Worm (Caenorhabditis elegans) whole organism, L3 larva: ENCODE results near the gene C25E10.16.

Experiments
- R02D3.7 ChIP-seq: fragments of 150-350 bp; optimal IDR thresholded peaks from 2 replicates; lab custom pipeline; 2014; ENCODE audit warnings: missing biosample characterization, missing genetic modification characterization
- aly-2 ChIP-seq: fragments of 150-350 bp; optimal IDR thresholded peaks from 2 replicates; lab custom pipeline; 2014; ENCODE audit warnings: missing biosample characterization, missing genetic modification characterization
- ama-1 ChIP-seq: fragments of 150-350 bp; optimal IDR thresholded peaks from 2 replicates; lab custom pipeline; 2018
- ceh-82 ChIP-seq: fragments of 150-350 bp; optimal IDR thresholded peaks from 2 replicates; lab custom pipeline; 2014; ENCODE audit warnings: missing biosample characterization, missing genetic modification characterization
- ceh-9 ChIP-seq: sonication (generic microtip); optimal IDR thresholded peaks from 2 replicates; lab custom pipeline; 2018; ENCODE audit warnings: missing biosample characterization, missing genetic modification characterization
- daf-12 ChIP-seq: fragments of 150-350 bp; optimal IDR thresholded peaks from 2 replicates; lab custom pipeline; 2014; ENCODE audit warnings: missing biosample characterization, missing genetic modification reagents, missing genetic modification characterization
- egl-27 ChIP-seq: sonication (generic microtip); optimal IDR thresholded peaks from 4 replicates; lab custom pipeline; 2017; ENCODE audit warnings: missing biosample characterization, missing genetic modification reagents, missing genetic modification characterization
- elt-1 ChIP-seq: fragments of 150-350 bp; optimal IDR thresholded peaks from 2 replicates; lab custom pipeline; 2014; ENCODE audit warnings: missing biosample characterization, missing genetic modification characterization
- elt-2 ChIP-seq: sonication (generic microtip); optimal IDR thresholded peaks from 2 replicates; lab custom pipeline; 2016; ENCODE audit warnings: missing genetic modification reagents, mild to moderate bottlenecking, missing genetic modification characterization, missing compliant biosample characterization
- elt-3 ChIP-seq, 3 experiments: fragments of 150-350 bp in 1 of 3; sonication (generic microtip) in 2 of 3; optimal IDR thresholded peaks; 2 replicates in 2 of 3; 4 replicates in 1 of 3; lab custom pipeline; 2014 to 2017; ENCODE audit warnings: missing biosample characterization in 3 of 3, missing genetic modification characterization in 3 of 3
- eor-1 ChIP-seq, 2 experiments: fragments of 150-350 bp; optimal IDR thresholded peaks; 2 replicates each; lab custom pipeline; 2014 to 2018; ENCODE audit warnings: missing biosample characterization in 2 of 2, missing genetic modification characterization in 2 of 2
- fkh-10 ChIP-seq: sonication (generic microtip); optimal IDR thresholded peaks from 2 replicates; lab custom pipeline; 2017; ENCODE audit warnings: missing biosample characterization, missing genetic modification reagents, missing genetic modification characterization
- fkh-2 ChIP-seq: fragments of 150-350 bp; optimal IDR thresholded peaks from 2 replicates; lab custom pipeline; 2014; ENCODE audit warnings: missing biosample characterization, missing genetic modification reagents, missing genetic modification characterization
- fos-1 ChIP-seq: fragments of 150-350 bp; optimal IDR thresholded peaks from 2 replicates; lab custom pipeline; 2014; ENCODE audit warnings: missing biosample characterization, missing genetic modification characterization
- hmg-11 ChIP-seq: sonication (generic microtip); optimal IDR thresholded peaks from 2 replicates; lab custom pipeline; 2016; ENCODE audit warnings: missing genetic modification characterization, missing compliant biosample characterization
- jun-1 ChIP-seq: fragments of 150-350 bp; optimal IDR thresholded peaks from 2 replicates; lab custom pipeline; 2014; ENCODE audit warnings: missing biosample characterization, missing genetic modification reagents, missing genetic modification characterization
- lin-15B ChIP-seq: fragments of 150-350 bp; optimal IDR thresholded peaks from 2 replicates; lab custom pipeline; 2014; ENCODE audit warnings: missing biosample characterization, missing genetic modification characterization
- lin-39 ChIP-seq: fragments of 150-350 bp; optimal IDR thresholded peaks from 2 replicates; lab custom pipeline; 2018; ENCODE audit warnings: missing biosample characterization, missing genetic modification reagents, missing genetic modification characterization
- mdl-1 ChIP-seq: fragments of 150-350 bp; optimal IDR thresholded peaks from 2 replicates; lab custom pipeline; 2014; ENCODE audit warnings: missing biosample characterization, missing genetic modification characterization
- mml-1 ChIP-seq: fragments of 150-350 bp; sonication (generic microtip); optimal IDR thresholded peaks from 3 replicates; lab custom pipeline; 2014; ENCODE audit warnings: missing biosample characterization, missing genetic modification characterization
- nfya-1 ChIP-seq: sonication (generic microtip); optimal IDR thresholded peaks from 2 replicates; lab custom pipeline; 2017; ENCODE audit warnings: missing genetic modification characterization, mild to moderate bottlenecking, missing compliant biosample characterization, antibody characterized with exemption, moderate library complexity; ENCODE audit not compliant: insufficient read depth
- nhr-11 ChIP-seq: fragments of 150-350 bp; optimal IDR thresholded peaks from 2 replicates; lab custom pipeline; 2014; ENCODE audit warnings: missing biosample characterization, missing genetic modification characterization
- nhr-12 ChIP-seq: fragments of 150-350 bp; optimal IDR thresholded peaks from 2 replicates; lab custom pipeline; 2014; ENCODE audit warnings: missing biosample characterization, missing genetic modification characterization
- nhr-23 ChIP-seq: fragments of 150-350 bp; optimal IDR thresholded peaks from 2 replicates; lab custom pipeline; 2014; ENCODE audit warnings: missing biosample characterization, missing genetic modification reagents, missing genetic modification characterization
- nhr-237 ChIP-seq: fragments of 150-350 bp; optimal IDR thresholded peaks from 2 replicates; lab custom pipeline; 2014; ENCODE audit warnings: missing biosample characterization, missing genetic modification characterization
- nhr-28 ChIP-seq: fragments of 150-350 bp; optimal IDR thresholded peaks from 2 replicates; lab custom pipeline; 2014; ENCODE audit warnings: missing biosample characterization, missing genetic modification characterization
- nhr-43 ChIP-seq: sonication (generic microtip); optimal IDR thresholded peaks from 2 replicates; lab custom pipeline; 2016; ENCODE audit warnings: mild to moderate bottlenecking, missing genetic modification characterization, missing compliant biosample characterization; ENCODE audit not compliant: poor library complexity, severe bottlenecking
- nhr-67 ChIP-seq: fragments of 150-350 bp; optimal IDR thresholded peaks from 2 replicates; lab custom pipeline; 2014; ENCODE audit warnings: missing biosample characterization, missing genetic modification characterization
- nhr-77 ChIP-seq: fragments of 150-350 bp; optimal IDR thresholded peaks from 2 replicates; lab custom pipeline; 2014; ENCODE audit warnings: missing biosample characterization, missing genetic modification characterization
- pqm-1 ChIP-seq: fragments of 150-350 bp; optimal IDR thresholded peaks from 2 replicates; lab custom pipeline; 2017; ENCODE audit warnings: missing biosample characterization, missing genetic modification characterization, inconsistent platforms
- sea-2 ChIP-seq: fragments of 150-350 bp; sonication (generic microtip); optimal IDR thresholded peaks from 4 replicates; lab custom pipeline; 2014; ENCODE audit warnings: missing biosample characterization, missing genetic modification reagents, missing genetic modification characterization
- snpc-4 ChIP-seq: fragments of 150-350 bp; optimal IDR thresholded peaks from 2 replicates; lab custom pipeline; 2014; ENCODE audit warnings: missing biosample characterization, missing genetic modification characterization
- tbx-2 ChIP-seq: sonication (generic microtip); optimal IDR thresholded peaks from 2 replicates; lab custom pipeline; 2016; ENCODE audit warnings: mild to moderate bottlenecking, missing genetic modification characterization, missing compliant biosample characterization
- unc-39 ChIP-seq: sonication (generic microtip); optimal IDR thresholded peaks from 4 replicates; lab custom pipeline; 2017; ENCODE audit warnings: missing biosample characterization, missing genetic modification characterization
- unc-62 ChIP-seq: fragments of 150-350 bp; sonication (generic microtip); optimal IDR thresholded peaks from 4 replicates; lab custom pipeline; 2014; ENCODE audit warnings: missing biosample characterization, missing genetic modification reagents, missing genetic modification characterization
- zag-1 ChIP-seq: fragments of 150-350 bp; optimal IDR thresholded peaks from 2 replicates; lab custom pipeline; 2014; ENCODE audit warnings: missing biosample characterization, missing genetic modification characterization
- ztf-11 ChIP-seq: fragments of 150-350 bp; optimal IDR thresholded peaks from 2 replicates; lab custom pipeline; 2014; ENCODE audit warnings: missing biosample characterization, missing genetic modification characterization

Gene C25E10.16

ce11 chrV:9018871-9019270, 40.5 kb downstream of the C25E10.16 start:
- TF ChIP-seq snpc-4 (no peak), R02D3.7 (no peak), fos-1 (no peak), ztf-11 (tag; lab: Kevin White, UChicago) (no peak), mml-1 (tag; lab: Kevin White, UChicago) (no peak), nhr-237 (tag; lab: Kevin White, UChicago) (no peak), nhr-67 (tag; lab: Kevin White, UChicago) (no peak), nhr-43 (no peak), egl-27 (tag; lab: Kevin White, UChicago) (no peak), tbx-2 (tag; lab: Kevin White, UChicago) (no peak)

DNA sequence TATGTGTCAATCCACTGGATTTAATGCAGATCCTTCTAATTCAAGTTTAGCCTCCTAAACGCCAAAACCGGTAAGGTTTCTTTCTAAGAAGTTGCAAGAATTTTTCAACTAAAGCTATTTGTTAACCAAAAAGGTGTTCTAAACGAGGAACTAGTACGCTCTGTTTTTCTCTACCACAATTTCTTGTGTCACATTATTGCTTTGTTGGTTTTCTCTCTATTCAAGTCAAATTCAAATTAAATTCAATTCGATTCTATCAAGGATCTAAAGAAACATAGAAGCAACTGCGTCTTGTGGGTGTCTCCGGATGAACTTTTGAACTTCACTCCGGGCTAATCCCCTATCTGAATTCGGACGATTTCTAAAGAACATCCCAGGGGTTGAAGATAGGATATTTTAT, 42.9 kb downstream of the C25E10.16 start, which contains the start of gene oac-40:
oac-40 (plus strand) TSS at position 301 of the 400 bp plus-strand sequence.
- no peak for TF ChIP-seq jun-1
- no peak for TF ChIP-seq nhr-28 (tag; lab: Kevin White, UChicago)
- no peak for TF ChIP-seq elt-3 (tag; optimal IDR thresholded peaks at IDR 0.05; lab: Kevin White, UChicago)
- TF ChIP-seq nfya-1 = no peak
- no peak for TF ChIP-seq nhr-67 (tag; lab: Kevin White, UChicago)
- TF ChIP-seq ama-1 (lab: Kevin White, UChicago) = no peak
- TF ChIP-seq tbx-2 (tag; lab: Kevin White, UChicago) = no peak
- no peak for TF ChIP-seq aly-2 (tag; lab: Kevin White, UChicago)
- TF ChIP-seq fkh-2 (tag; lab: Kevin White, UChicago) = no peak

DNA sequence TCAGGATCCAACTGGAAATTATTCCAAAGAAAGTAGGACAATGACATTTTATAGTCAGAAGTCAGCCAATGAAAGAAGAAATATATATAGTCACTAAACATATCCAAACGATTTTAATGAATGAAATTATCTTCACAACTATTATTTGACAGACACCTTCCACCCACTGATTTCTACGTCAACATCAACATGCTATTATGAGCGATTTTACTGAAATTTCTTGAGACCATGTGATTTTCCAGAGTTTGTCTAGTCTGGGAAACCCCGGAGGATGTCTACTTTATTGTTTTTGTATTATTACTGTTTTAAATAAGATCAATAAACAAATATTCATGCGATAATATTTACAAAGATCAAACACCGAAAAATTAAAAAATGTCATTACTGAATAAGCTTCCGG, 43.8 kb downstream of the C25E10.16 start, which contains the start of gene srt-18:
srt-18 (minus strand) TSS at position 101 of the 400 bp plus-strand sequence.
- no peak for TF ChIP-seq elt-3 (tag; optimal IDR thresholded peaks at IDR 0.05; lab: Kevin White, UChicago)
- TF ChIP-seq nhr-11 (tag; lab: Kevin White, UChicago) = no peak
- TF ChIP-seq pqm-1 = no peak
- TF ChIP-seq elt-1 (tag; lab: Kevin White, UChicago) = no peak
- no peak for TF ChIP-seq fkh-2 (tag; lab: Kevin White, UChicago)
- no peak for TF ChIP-seq hmg-11 (tag; lab: Kevin White, UChicago)
- no peak for TF ChIP-seq fkh-10
- no peak for TF ChIP-seq ceh-9 (tag; lab: Kevin White, UChicago)
- TF ChIP-seq egl-27 (tag; lab: Kevin White, UChicago) = no peak
- no peak for TF ChIP-seq nfya-1
- no peak for TF ChIP-seq unc-39 (tag; lab: Kevin White, UChicago)
- TF ChIP-seq nhr-43 = no peak
- no peak for TF ChIP-seq ama-1 (lab: Kevin White, UChicago)
- TF ChIP-seq lin-39 (tag; lab: Kevin White, UChicago) = no peak
- no peak for TF ChIP-seq nhr-67 (tag; lab: Kevin White, UChicago)
- TF ChIP-seq zag-1 (tag; lab: Kevin White, UChicago) = no peak
- TF ChIP-seq eor-1 (tag; optimal IDR thresholded peaks at IDR 0.05; lab: Kevin White, UChicago) = no peak

DNA sequence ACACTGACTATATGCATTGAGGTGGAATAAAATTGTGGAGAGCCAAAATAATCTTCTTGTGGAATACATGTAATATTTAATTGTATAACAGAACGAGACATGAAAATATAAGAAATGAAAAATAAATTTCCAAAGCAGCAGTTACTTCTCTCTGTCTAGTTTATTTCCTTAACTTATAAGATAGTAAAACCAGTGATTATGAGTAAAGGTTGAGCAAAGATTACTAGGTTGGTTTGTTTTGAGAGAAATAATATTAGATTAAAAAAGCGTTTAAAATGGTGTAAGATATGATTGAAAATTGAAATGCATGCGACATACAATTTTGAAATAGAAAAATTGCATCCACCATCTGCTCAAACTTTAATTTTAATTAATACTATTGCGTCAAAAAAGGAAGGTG, 45.6 kb downstream of the C25E10.16 start, which contains the start of gene srh-201:
srh-201 (minus strand) TSS at position 101 of the 400 bp plus-strand sequence.
- TF ChIP-seq elt-1 (tag; lab: Kevin White, UChicago) (no peak), nfya-1 (no peak), unc-39 (tag; lab: Kevin White, UChicago) (no peak), fkh-10 (no peak), elt-3 (tag; optimal IDR thresholded peaks at IDR 0.05; lab: Kevin White, UChicago) (no peak), eor-1 (tag; optimal IDR thresholded peaks at IDR 0.05; lab: Kevin White, UChicago) (no peak), hmg-11 (tag; lab: Kevin White, UChicago) (no peak), elt-2 (tag; lab: Kevin White, UChicago) (no peak), daf-12 (no peak), pqm-1 (no peak), ama-1 (lab: Kevin White, UChicago) (no peak), mml-1 (tag; lab: Kevin White, UChicago) (no peak), nhr-23 (tag; lab: Kevin White, UChicago) (no peak), sea-2 (GFP tag; lab: Kevin White, UChicago) (no peak), egl-27 (tag; lab: Kevin White, UChicago) (no peak), lin-15B (no peak), nhr-12 (no peak), jun-1 (no peak), fkh-2 (tag; lab: Kevin White, UChicago) (no peak), mdl-1 (tag; lab: Kevin White, UChicago) (no peak)

ce11 chrV:9009175-9009574, 50.2 kb downstream of the C25E10.16 start, which contains the start of gene srx-2:
TSS of gene srx-2 (plus strand) at chrV:9009475.
- TF ChIP-seq tbx-2 (tag; lab: Kevin White, UChicago) (no peak), nhr-43 (no peak), ceh-82 (tag; lab: Kevin White, UChicago) (no peak), ztf-11 (tag; lab: Kevin White, UChicago) (no peak), nhr-12 (no peak), unc-62 (GFP tag; lab: Kevin White, UChicago) (no peak), nhr-77 (no peak)
